Worm (Caenorhabditis elegans): Measurements from ENCODE around the gene C10G8.8.

DNA sequence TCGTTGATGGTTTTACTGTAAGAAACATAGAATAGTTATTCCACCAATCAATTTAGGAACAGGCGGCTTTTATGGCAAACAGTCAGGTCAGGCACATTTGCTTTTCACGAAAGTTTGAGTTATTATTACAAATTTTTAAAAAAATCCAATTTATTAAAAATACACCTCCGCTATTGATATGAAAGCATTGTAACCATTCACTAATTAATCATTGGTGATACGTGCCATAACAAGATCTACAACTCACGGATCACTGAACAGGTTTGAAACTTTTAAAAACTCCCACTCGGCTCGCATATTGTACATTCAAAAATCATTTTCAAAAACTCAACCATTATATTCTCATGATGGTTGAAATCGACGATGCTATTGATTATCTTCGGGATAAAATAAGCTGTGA is 11.3 kb upstream of the C10G8.8 start, which contains the start of gene srg-27:
- TF ChIP-seq dve-1 (tag; optimal IDR thresholded peaks at IDR 0.05) (no peak), lim-6 (tag; optimal IDR thresholded peaks at IDR 0.05) (no peak), ref-2 (tag; optimal IDR thresholded peaks at IDR 0.05) (no peak), C38D4.7 (GFP tag; optimal IDR thresholded peaks at IDR 0.05) (no peak), hlh-6 (tag; optimal IDR thresholded peaks at IDR 0.05) (no peak), elt-2 (tag; optimal IDR thresholded peaks at IDR 0.05) (no peak), sox-4 (tag; optimal IDR thresholded peaks at IDR 0.05) (no peak)

All from whole organism, late embryonic.